Worm (Caenorhabditis elegans) whole organism, mixed stage, embryonic: ENCODE measurements around the gene sur-5.

ENCODE experiments used
- blmp-1 ChIP-seq: fragments of 150-350 bp; optimal IDR thresholded peaks from 2 replicates; lab custom pipeline; 2014; ENCODE audit warnings: missing biosample characterization, missing genetic modification characterization
- ceh-83 ChIP-seq: fragments of 200-800 bp; sonication (Bioruptor generic); optimal IDR thresholded peaks from 2 replicates; lab custom pipeline; 2018; ENCODE audit warnings: mild to moderate bottlenecking, missing genetic modification characterization, missing compliant biosample characterization
- ces-1 ChIP-seq: fragments of 150-350 bp; optimal IDR thresholded peaks from 2 replicates; lab custom pipeline; 2014; ENCODE audit warnings: missing biosample characterization, missing genetic modification reagents, missing genetic modification characterization
- cnd-1 ChIP-seq: fragments of 200-800 bp; sonication (Bioruptor generic); optimal IDR thresholded peaks from 2 replicates; lab custom pipeline; 2018; ENCODE audit warnings: mild to moderate bottlenecking, missing genetic modification characterization, missing compliant biosample characterization
- hlh-1 ChIP-seq: fragments of 150-350 bp; optimal IDR thresholded peaks from 2 replicates; lab custom pipeline; 2014; ENCODE audit warnings: missing biosample characterization, missing genetic modification reagents, missing genetic modification characterization
- lin-13 ChIP-seq: fragments of 150-350 bp; optimal IDR thresholded peaks from 2 replicates; lab custom pipeline; 2014; ENCODE audit warnings: missing biosample characterization, missing genetic modification characterization
- nhr-237 ChIP-seq: fragments of 150-350 bp; optimal IDR thresholded peaks from 2 replicates; lab custom pipeline; 2014; ENCODE audit warnings: missing biosample characterization, missing genetic modification characterization
- nhr-76 ChIP-seq: sonication (generic microtip); optimal IDR thresholded peaks from 2 replicates; lab custom pipeline; 2017; ENCODE audit warnings: missing biosample characterization, missing genetic modification characterization
- tbx-8 ChIP-seq: fragments of 200-800 bp; sonication (Bioruptor generic); optimal IDR thresholded peaks from 2 replicates; lab custom pipeline; 2018; ENCODE audit warnings: mild to moderate bottlenecking, missing genetic modification characterization, moderate library complexity, missing compliant biosample characterization
- unc-39 ChIP-seq: fragments of 150-350 bp; optimal IDR thresholded peaks from 2 replicates; lab custom pipeline; 2014; ENCODE audit warnings: missing biosample characterization, missing genetic modification characterization
- unc-62 ChIP-seq: fragments of 150-350 bp; optimal IDR thresholded peaks from 2 replicates; lab custom pipeline; 2014; ENCODE audit warnings: missing biosample characterization, missing genetic modification reagents, missing genetic modification characterization
- zip-8 ChIP-seq: fragments of 150-350 bp; optimal IDR thresholded peaks from 2 replicates; lab custom pipeline; 2014; ENCODE audit warnings: missing biosample characterization, missing genetic modification characterization

ce11 chrX:7305520-7306186, at the start of gene sur-5:
- TF ChIP-seq unc-62 (GFP tag; lab: Kevin White, UChicago) (no peak), unc-39 (tag; lab: Kevin White, UChicago) (no peak), ces-1 (GFP tag; lab: Kevin White, UChicago) (no peak), hlh-1 (tag; lab: Kevin White, UChicago) (peak; percentile 45), cnd-1 (tag; lab: Kevin White, UChicago) (no peak), lin-13 (tag; lab: Kevin White, UChicago) (no peak), blmp-1 (tag; lab: Kevin White, UChicago) (no peak), tbx-8 (GFP tag; lab: Kevin White, UChicago) (no peak), ceh-83 (GFP tag; lab: Kevin White, UChicago) (no peak), nhr-237 (no peak), nhr-76 (no peak), zip-8 (tag; lab: Kevin White, UChicago) (no peak)
